Fruit fly (Drosophila melanogaster): Measurements from ENCODE around the gene CG12605.
A peak's percentile ranks its signal among the peaks of the same experiment; 100 is the strongest.

CG12605 gene

DNA sequence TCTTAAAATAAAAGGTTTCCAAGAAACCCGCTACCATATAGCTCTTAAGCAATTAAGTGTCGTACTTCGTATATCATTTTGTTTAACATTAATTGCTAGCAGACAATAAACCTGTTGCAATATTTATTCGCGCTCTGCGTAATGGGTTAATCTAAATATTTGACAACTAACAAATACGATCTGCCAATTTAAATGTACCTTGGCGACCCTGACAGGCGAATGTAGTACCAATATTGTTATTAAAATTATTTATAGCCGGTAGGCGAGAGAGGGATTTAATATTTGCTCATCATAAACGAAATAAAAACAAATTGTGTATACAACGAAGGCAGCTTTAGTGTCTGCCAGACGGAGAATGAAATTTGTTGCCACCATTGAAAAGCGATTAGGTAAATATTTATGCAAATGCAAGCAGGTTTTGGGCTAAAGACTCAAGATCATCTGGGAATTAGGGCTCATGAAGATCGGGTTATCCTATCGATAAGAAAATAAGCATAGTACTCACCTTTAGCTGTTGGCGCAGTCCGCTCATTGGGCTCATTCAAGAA is 31.8 kb downstream of the CG12605 start (continued):
- TF ChIP-seq gcm (GFP tag; optimal IDR thresholded peaks at IDR 0.05) (no peak), CG7271 (tag; optimal IDR thresholded peaks at IDR 0.05) (no peak), ken (GFP tag; IDR thresholded peaks at IDR 0.05) (no peak), Blimp-1 (GFP tag; optimal IDR thresholded peaks at IDR 0.05) (no peak), Awh (GFP tag; IDR thresholded peaks at IDR 0.05) (no peak), ATbp (GFP tag; optimal IDR thresholded peaks at IDR 0.05) (peak; percentile 42), cato (GFP tag; optimal IDR thresholded peaks at IDR 0.05; ENCODE audit: borderline replicate concordance) (no peak), CG17186 (GFP tag; optimal IDR thresholded peaks at IDR 0.05) (no peak), Atf6 (GFP tag; IDR thresholded peaks at IDR 0.05) (0 out of 2 replicates have a peak, but pooled peaks have one; percentile 26), Dfd (GFP tag; optimal IDR thresholded peaks at IDR 0.05) (no peak), CG4404 (GFP tag; IDR thresholded peaks at IDR 0.05) (no peak), CG3847 (GFP tag; IDR thresholded peaks at IDR 0.05) (no peak), HLH54F (GFP tag; optimal IDR thresholded peaks at IDR 0.05) (no peak), CG11398 (GFP tag; optimal IDR thresholded peaks at IDR 0.05) (no peak), CG4617 (GFP tag; optimal IDR thresholded peaks at IDR 0.05; ENCODE audit: borderline replicate concordance) (no peak), CG30020 (tag; optimal IDR thresholded peaks at IDR 0.05) (no peak), ham (GFP tag; IDR thresholded peaks at IDR 0.05) (no peak), CG13424 (tag; optimal IDR thresholded peaks at IDR 0.05) (no peak), CG4328 (GFP tag; optimal IDR thresholded peaks at IDR 0.05) (no peak)

DNA sequence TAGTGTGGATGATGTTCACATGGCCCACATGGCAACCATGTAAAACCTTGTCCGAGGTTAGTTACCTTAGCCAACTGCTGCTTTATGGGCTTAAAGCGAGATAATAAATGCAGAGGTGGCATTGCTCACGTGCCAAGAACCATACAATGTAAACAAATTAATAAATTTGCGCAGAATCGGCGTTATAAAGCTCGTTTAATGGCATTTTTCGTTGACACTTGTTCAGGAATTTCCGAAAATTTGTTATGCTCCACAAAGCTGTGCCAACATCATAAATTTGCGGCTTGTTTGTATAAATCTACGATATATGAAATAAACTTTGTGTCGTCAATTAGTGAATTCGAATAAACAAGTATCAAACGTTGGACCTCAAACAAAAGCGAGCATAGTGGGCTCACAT is 32.8 kb downstream of the CG12605 start:
- TF ChIP-seq lab (GFP tag; optimal IDR thresholded peaks at IDR 0.05) (peak; percentile 38), CG6765 (GFP tag; optimal IDR thresholded peaks at IDR 0.05) (peak; percentile 41), fd3F (GFP tag; optimal IDR thresholded peaks at IDR 0.05) (peak; percentile 0), sens (GFP tag) (peak; percentile 42), schlank (tag; optimal IDR thresholded peaks at IDR 0.05) (peak; percentile 15), Hmr (GFP tag; optimal IDR thresholded peaks at IDR 0.05) (peak; percentile 52), E2f2 (GFP tag; IDR thresholded peaks at IDR 0.05) (no peak), sd (tag; optimal IDR thresholded peaks at IDR 0.05) (peak; percentile 91), GATAe (GFP tag; conservative IDR thresholded peaks at IDR 0.05) (no peak), B-H2 (GFP tag; optimal IDR thresholded peaks at IDR 0.05) (peak; percentile 24), caup (GFP tag; optimal IDR thresholded peaks at IDR 0.05; ENCODE audit: severe bottlenecking) (peak; percentile 25), Scr (GFP tag; IDR thresholded peaks at IDR 0.05; ENCODE audit: partially characterized antibody) (no peak), repo (GFP tag; optimal IDR thresholded peaks at IDR 0.05) (no peak), CG8290 (GFP tag; optimal IDR thresholded peaks at IDR 0.05) (no peak), CG8290 (tag; optimal IDR thresholded peaks at IDR 0.05) (peak in 1 of 2 experiments; percentile 14), CG2678 (tag; optimal IDR thresholded peaks at IDR 0.05) (peak; percentile 14), Fer3 (tag; optimal IDR thresholded peaks at IDR 0.05) (peak; percentile 12), CG2120 (GFP tag; optimal IDR thresholded peaks at IDR 0.05) (peak; percentile 5), cwo (GFP tag; optimal IDR thresholded peaks at IDR 0.05) (peak; percentile 64), CG18599 (GFP tag; optimal IDR thresholded peaks at IDR 0.05) (peak; percentile 51), CG10543 (GFP tag; optimal IDR thresholded peaks at IDR 0.05) (peak; percentile 6), CG11247 (GFP tag; IDR thresholded peaks at IDR 0.05) (no peak), Fer1 (GFP tag; optimal IDR thresholded peaks at IDR 0.05) (peak; percentile 15), CG15514 (GFP tag; optimal IDR thresholded peaks at IDR 0.05) (peak; percentile 19)
